Worm (Caenorhabditis elegans) whole organism, L2 larva: ENCODE results near the gene ztf-1.

Experiments used
- C34F6.9 ChIP-seq: fragments of 150-350 bp; optimal IDR thresholded peaks from 2 replicates; lab custom pipeline; 2014; ENCODE audit warnings: missing biosample characterization, missing genetic modification characterization
- F13H6.1 ChIP-seq: sonication (generic microtip); optimal IDR thresholded peaks from 2 replicates; lab custom pipeline; 2016; ENCODE audit warnings: missing genetic modification characterization, missing compliant biosample characterization
- R02D3.7 ChIP-seq: fragments of 150-350 bp; optimal IDR thresholded peaks from 2 replicates; lab custom pipeline; 2014; ENCODE audit warnings: missing biosample characterization, missing genetic modification characterization
- Y55F3AM.14 ChIP-seq: fragments of 200-800 bp; sonication (Bioruptor generic); optimal IDR thresholded peaks from 2 replicates; lab custom pipeline; 2018; ENCODE audit warnings: mild to moderate bottlenecking, missing genetic modification characterization, missing compliant biosample characterization
- ZK546.5 ChIP-seq: sonication (generic microtip); optimal IDR thresholded peaks from 2 replicates; lab custom pipeline; 2017; ENCODE audit warnings: missing biosample characterization, missing genetic modification characterization
- alr-1 ChIP-seq: fragments of 150-350 bp; optimal IDR thresholded peaks from 2 replicates; lab custom pipeline; 2014; ENCODE audit warnings: missing biosample characterization, missing genetic modification characterization
- aly-2 ChIP-seq: fragments of 150-350 bp; optimal IDR thresholded peaks from 2 replicates; lab custom pipeline; 2014; ENCODE audit warnings: missing biosample characterization, missing genetic modification characterization
- ama-1 ChIP-seq: fragments of 150-350 bp; optimal IDR thresholded peaks from 2 replicates; lab custom pipeline; 2018; ENCODE audit warnings: inconsistent platforms
- blmp-1 ChIP-seq: sonication (generic microtip); optimal IDR thresholded peaks from 2 replicates; lab custom pipeline; 2017; ENCODE audit warnings: missing genetic modification characterization, mild to moderate bottlenecking, missing compliant biosample characterization, antibody characterized with exemption, moderate library complexity; ENCODE audit not compliant: insufficient read depth
- ceh-16 ChIP-seq: fragments of 150-350 bp; optimal IDR thresholded peaks from 2 replicates; lab custom pipeline; 2014; ENCODE audit warnings: missing biosample characterization, missing genetic modification characterization
- ceh-82 ChIP-seq: fragments of 150-350 bp; optimal IDR thresholded peaks from 2 replicates; lab custom pipeline; 2014; ENCODE audit warnings: missing biosample characterization, missing genetic modification characterization
- crh-2 ChIP-seq: sonication (generic microtip); optimal IDR thresholded peaks from 2 replicates; lab custom pipeline; 2017; ENCODE audit warnings: missing biosample characterization, missing genetic modification characterization
- dmd-4 ChIP-seq: sonication (generic microtip); optimal IDR thresholded peaks from 2 replicates; lab custom pipeline; 2017; ENCODE audit warnings: missing biosample characterization, missing genetic modification characterization
- egl-27 ChIP-seq: sonication (generic microtip); optimal IDR thresholded peaks from 3 replicates; lab custom pipeline; 2017; ENCODE audit warnings: missing biosample characterization, missing genetic modification reagents, missing genetic modification characterization
- elt-3 ChIP-seq: sonication (generic microtip); optimal IDR thresholded peaks from 2 replicates; lab custom pipeline; 2017; ENCODE audit warnings: missing biosample characterization, missing genetic modification characterization
- fos-1 ChIP-seq: fragments of 150-350 bp; optimal IDR thresholded peaks from 2 replicates; lab custom pipeline; 2014; ENCODE audit warnings: missing biosample characterization, missing genetic modification characterization
- gmeb-1 ChIP-seq: fragments of 150-350 bp; optimal IDR thresholded peaks from 2 replicates; lab custom pipeline; 2014; ENCODE audit warnings: missing biosample characterization, missing genetic modification characterization
- lin-11 ChIP-seq: fragments of 150-350 bp; sonication (generic microtip); optimal IDR thresholded peaks from 2 replicates; lab custom pipeline; 2014; ENCODE audit warnings: missing biosample characterization, missing genetic modification characterization, inconsistent platforms, mixed read lengths
- lin-13 ChIP-seq: fragments of 150-350 bp; optimal IDR thresholded peaks from 2 replicates; lab custom pipeline; 2014; ENCODE audit warnings: missing biosample characterization, missing genetic modification reagents, missing genetic modification characterization
- lin-39 ChIP-seq: fragments of 150-350 bp; optimal IDR thresholded peaks from 2 replicates; lab custom pipeline; 2014; ENCODE audit warnings: missing biosample characterization, missing genetic modification reagents, missing genetic modification characterization
- lsy-2 ChIP-seq, 2 experiments: fragments of 150-350 bp in 1 of 2; sonication (generic microtip) in 1 of 2; optimal IDR thresholded peaks; 2 replicates each; lab custom pipeline; 2014 to 2017; ENCODE audit warnings: missing biosample characterization in 2 of 2, missing genetic modification characterization in 2 of 2
- mab-5 ChIP-seq: fragments of 150-350 bp; optimal IDR thresholded peaks from 2 replicates; lab custom pipeline; 2014; ENCODE audit warnings: missing biosample characterization, missing genetic modification characterization
- mbf-1 ChIP-seq: sonication (generic microtip); optimal IDR thresholded peaks from 2 replicates; lab custom pipeline; 2017; ENCODE audit warnings: missing biosample characterization, missing genetic modification characterization
- mdl-1 ChIP-seq, 2 experiments: fragments of 150-350 bp in 1 of 2; sonication (generic microtip) in 1 of 2; optimal IDR thresholded peaks; 2 replicates each; lab custom pipeline; 2017; ENCODE audit warnings: missing biosample characterization in 2 of 2, missing genetic modification characterization in 2 of 2
- nhr-10 ChIP-seq: sonication (generic microtip); optimal IDR thresholded peaks from 2 replicates; lab custom pipeline; 2017; ENCODE audit warnings: missing biosample characterization, missing genetic modification characterization
- nhr-11 ChIP-seq: fragments of 150-350 bp; optimal IDR thresholded peaks from 2 replicates; lab custom pipeline; 2014; ENCODE audit warnings: missing biosample characterization, missing genetic modification characterization
- nhr-12 ChIP-seq: fragments of 150-350 bp; optimal IDR thresholded peaks from 2 replicates; lab custom pipeline; 2014; ENCODE audit warnings: missing biosample characterization, missing genetic modification characterization
- nhr-129 ChIP-seq: fragments of 150-350 bp; optimal IDR thresholded peaks from 2 replicates; lab custom pipeline; 2014; ENCODE audit warnings: missing biosample characterization, missing genetic modification characterization
- nhr-21 ChIP-seq: fragments of 150-350 bp; optimal IDR thresholded peaks from 2 replicates; lab custom pipeline; 2014; ENCODE audit warnings: missing biosample characterization, missing genetic modification characterization
- nhr-23 ChIP-seq: fragments of 150-350 bp; optimal IDR thresholded peaks from 2 replicates; lab custom pipeline; 2014; ENCODE audit warnings: missing biosample characterization, missing genetic modification reagents, missing genetic modification characterization
- nhr-237 ChIP-seq: fragments of 150-350 bp; optimal IDR thresholded peaks from 2 replicates; lab custom pipeline; 2014; ENCODE audit warnings: missing biosample characterization, missing genetic modification characterization
- nhr-25 ChIP-seq: fragments of 150-350 bp; sonication (generic microtip); optimal IDR thresholded peaks from 3 replicates; lab custom pipeline; 2014; ENCODE audit warnings: missing biosample characterization, missing genetic modification characterization
- nhr-6 ChIP-seq: fragments of 150-350 bp; optimal IDR thresholded peaks from 2 replicates; lab custom pipeline; 2014; ENCODE audit warnings: missing biosample characterization, missing genetic modification characterization
- nhr-77 ChIP-seq: fragments of 150-350 bp; optimal IDR thresholded peaks from 2 replicates; lab custom pipeline; 2014; ENCODE audit warnings: missing biosample characterization, missing genetic modification characterization
- peb-1 ChIP-seq: fragments of 150-350 bp; optimal IDR thresholded peaks from 2 replicates; lab custom pipeline; 2014; ENCODE audit warnings: missing biosample characterization, missing genetic modification characterization
- sem-4 ChIP-seq: fragments of 150-350 bp; optimal IDR thresholded peaks from 2 replicates; lab custom pipeline; 2014; ENCODE audit warnings: missing biosample characterization, missing genetic modification reagents, missing genetic modification characterization
- skn-1 ChIP-seq: sonication (generic microtip); optimal IDR thresholded peaks from 2 replicates; lab custom pipeline; 2017; ENCODE audit warnings: missing biosample characterization, missing genetic modification characterization
- sma-3 ChIP-seq: sonication (generic microtip); optimal IDR thresholded peaks from 2 replicates; lab custom pipeline; 2016; ENCODE audit warnings: missing genetic modification reagents, missing genetic modification characterization, missing compliant biosample characterization
- sma-9 ChIP-seq, 2 experiments: fragments of 150-350 bp in 1 of 2; sonication (generic microtip) in 1 of 2; optimal IDR thresholded peaks; 2 replicates each; lab custom pipeline; 2014 to 2016; ENCODE audit warnings: missing genetic modification characterization in 2 of 2, mild to moderate bottlenecking in 1 of 2, missing biosample characterization in 1 of 2, missing compliant biosample characterization in 1 of 2, missing genetic modification reagents in 1 of 2, moderate library complexity in 1 of 2
- snpc-4 ChIP-seq: fragments of 150-350 bp; optimal IDR thresholded peaks from 2 replicates; lab custom pipeline; 2014; ENCODE audit warnings: missing biosample characterization, missing genetic modification characterization
- unc-39 ChIP-seq: fragments of 150-350 bp; optimal IDR thresholded peaks from 2 replicates; lab custom pipeline; 2014; ENCODE audit warnings: missing biosample characterization, missing genetic modification characterization
- unc-55 ChIP-seq: fragments of 150-350 bp; sonication (generic microtip); optimal IDR thresholded peaks from 3 replicates; lab custom pipeline; 2014; ENCODE audit warnings: missing biosample characterization, missing genetic modification reagents, missing genetic modification characterization
- unc-62 ChIP-seq: fragments of 150-350 bp; optimal IDR thresholded peaks from 2 replicates; lab custom pipeline; 2014; ENCODE audit warnings: missing biosample characterization, missing genetic modification reagents, missing genetic modification characterization
- zag-1 ChIP-seq: fragments of 150-350 bp; optimal IDR thresholded peaks from 2 replicates; lab custom pipeline; 2014; ENCODE audit warnings: missing biosample characterization, missing genetic modification characterization
- ztf-1 ChIP-seq: fragments of 200-800 bp; sonication (Bioruptor generic); conservative IDR thresholded peaks from 2 replicates; pipeline ENCODE4 v1.3.6; 2022; ENCODE audit warnings: missing genetic modification characterization, missing compliant biosample characterization
- ztf-11 ChIP-seq: sonication (generic microtip); optimal IDR thresholded peaks from 2 replicates; lab custom pipeline; 2017; ENCODE audit warnings: missing biosample characterization, missing genetic modification characterization
- ztf-4 ChIP-seq: fragments of 150-350 bp; optimal IDR thresholded peaks from 2 replicates; lab custom pipeline; 2014; ENCODE audit warnings: missing biosample characterization, missing genetic modification characterization

The ztf-1 gene

DNA sequence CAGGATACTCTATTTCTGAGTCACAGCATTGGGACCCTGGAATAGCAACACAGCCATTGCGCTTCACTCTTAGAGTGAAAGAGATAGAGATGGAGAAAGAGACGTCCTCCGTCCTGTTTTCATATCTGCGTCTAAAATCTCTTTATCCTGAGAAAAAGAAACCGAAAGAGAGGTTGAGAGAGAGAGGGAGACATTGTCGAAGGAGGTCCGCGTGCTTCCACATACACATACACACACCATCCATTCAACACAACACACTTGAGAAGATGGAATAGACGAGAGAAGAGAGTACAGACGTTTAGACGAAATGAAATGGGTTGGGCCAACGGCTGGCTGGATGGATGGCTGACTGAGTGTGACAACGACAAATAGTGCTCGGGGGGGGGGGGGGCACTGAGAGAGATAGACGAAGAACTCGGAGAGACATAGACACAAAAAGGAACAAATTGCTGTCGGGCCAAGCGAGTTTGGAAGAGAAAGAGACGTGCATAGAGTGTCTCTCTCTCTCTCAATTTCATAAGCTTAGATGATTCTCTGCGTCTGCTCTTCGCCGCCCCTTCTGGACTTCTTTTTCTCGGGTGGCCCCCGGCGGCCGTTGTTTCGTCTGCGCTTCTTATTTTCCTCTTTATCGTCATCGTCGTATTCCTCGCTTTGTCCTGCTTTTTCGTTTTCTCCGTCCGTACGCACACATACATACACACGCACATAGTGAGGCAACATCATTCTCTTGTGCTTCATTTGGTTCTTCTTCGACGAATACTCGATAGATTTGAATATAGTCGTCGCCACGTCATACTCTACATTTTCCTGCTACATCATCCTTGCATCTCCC lies 8.0 kb upstream of the ztf-1 start, which contains the start of gene F54F2.6 (continued):
- no peak for TF ChIP-seq ztf-1 (GFP tag; lab: Robert Waterston, UW)
- TF ChIP-seq peb-1 (tag; lab: Kevin White, UChicago): no peak
- peak; percentile 59 to 92 for TF ChIP-seq lsy-2 (tag; optimal IDR thresholded peaks at IDR 0.05; lab: Kevin White, UChicago)
- peak; percentile 81 for TF ChIP-seq nhr-25 (tag; lab: Kevin White, UChicago)
- TF ChIP-seq nhr-129: peak; percentile 95
- peak; percentile 96 for TF ChIP-seq C34F6.9 (tag; lab: Kevin White, UChicago)
- TF ChIP-seq aly-2: no peak
- TF ChIP-seq nhr-77 (tag; lab: Kevin White, UChicago): no peak
- peak; percentile 94 for TF ChIP-seq mab-5 (tag; lab: Kevin White, UChicago)
- peak; percentile 82 for TF ChIP-seq lin-13 (GFP tag; lab: Kevin White, UChicago)
- TF ChIP-seq nhr-6: peak; percentile 96
- peak; percentile 64 for TF ChIP-seq gmeb-1
- TF ChIP-seq dmd-4 (tag; lab: Kevin White, UChicago): no peak
- peak; percentile 96 for TF ChIP-seq sma-9 (GFP tag; optimal IDR thresholded peaks at IDR 0.05; lab: Kevin White, UChicago)
- TF ChIP-seq sma-9 (tag; optimal IDR thresholded peaks at IDR 0.05; lab: Kevin White, UChicago): no peak
- TF ChIP-seq ceh-82 (tag; lab: Kevin White, UChicago): no peak

DNA sequence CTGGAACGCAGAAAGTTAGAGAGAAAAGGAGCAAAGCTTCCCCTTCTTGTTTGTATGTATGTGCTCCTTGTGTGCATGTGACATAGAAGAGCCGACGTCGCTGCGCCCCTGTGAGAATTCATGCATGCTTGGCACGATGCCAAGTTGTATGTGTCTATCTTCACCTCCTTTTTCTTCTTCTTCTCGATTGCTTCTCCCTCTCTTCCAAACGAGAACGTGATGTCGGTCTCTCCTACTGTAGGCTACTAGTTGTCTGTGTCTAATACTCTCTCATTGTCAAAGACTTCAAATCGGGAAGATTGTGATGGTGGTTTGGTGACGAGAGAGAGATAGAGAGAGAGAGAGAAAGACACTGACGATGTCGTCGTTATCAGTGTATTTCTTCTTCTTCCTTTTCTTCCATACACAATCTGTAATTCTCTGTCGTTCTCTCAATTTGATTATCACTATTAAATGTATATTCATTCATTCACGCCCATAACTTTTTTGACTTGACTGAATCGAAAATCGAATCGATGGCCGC lies 5.1 kb upstream of the ztf-1 start:
- TF ChIP-seq F13H6.1: peak; percentile 91
- peak; percentile 92 for TF ChIP-seq nhr-6
- peak; percentile 81 to 93 for TF ChIP-seq mdl-1 (tag; optimal IDR thresholded peaks at IDR 0.05; lab: Kevin White, UChicago)
- peak; percentile 79 for TF ChIP-seq lin-11
- TF ChIP-seq egl-27 (tag; lab: Kevin White, UChicago): peak; percentile 95
- peak; percentile 83 for TF ChIP-seq blmp-1 (tag; lab: Kevin White, UChicago)
- no peak for TF ChIP-seq ztf-11 (tag; lab: Kevin White, UChicago)
- no peak for TF ChIP-seq nhr-77 (tag; lab: Kevin White, UChicago)
- peak; percentile 49 for TF ChIP-seq skn-1
- TF ChIP-seq elt-3: no peak
- TF ChIP-seq ama-1 (lab: Kevin White, UChicago): no peak
- TF ChIP-seq peb-1 (tag; lab: Kevin White, UChicago): no peak
- TF ChIP-seq gmeb-1: peak; percentile 69
- peak; percentile 83 for TF ChIP-seq ztf-4 (tag; lab: Kevin White, UChicago)
- peak; percentile 84 for TF ChIP-seq sem-4 (tag; lab: Kevin White, UChicago)
- no peak for TF ChIP-seq dmd-4 (tag; lab: Kevin White, UChicago)
- peak; percentile 90 for TF ChIP-seq Y55F3AM.14 (GFP tag; lab: Kevin White, UChicago)
- peak; percentile 6 for TF ChIP-seq ceh-16 (tag; lab: Kevin White, UChicago)
- TF ChIP-seq nhr-23: no peak
- no peak for TF ChIP-seq ztf-1 (GFP tag; lab: Robert Waterston, UW)
- peak; percentile 78 for TF ChIP-seq lin-13 (GFP tag; lab: Kevin White, UChicago)
- TF ChIP-seq unc-62 (GFP tag; lab: Kevin White, UChicago): peak; percentile 59
- TF ChIP-seq C34F6.9 (tag; lab: Kevin White, UChicago): peak; percentile 95
- TF ChIP-seq alr-1 (tag; lab: Kevin White, UChicago): peak; percentile 60
- TF ChIP-seq nhr-10 (tag; lab: Kevin White, UChicago): no peak
- peak; percentile 97 for TF ChIP-seq nhr-129
- peak; percentile 81 for TF ChIP-seq mab-5 (tag; lab: Kevin White, UChicago)
- TF ChIP-seq unc-39 (tag; lab: Kevin White, UChicago): no peak
- TF ChIP-seq lsy-2 (tag; optimal IDR thresholded peaks at IDR 0.05; lab: Kevin White, UChicago): peak; percentile 69 to 95
- peak; percentile 42 for TF ChIP-seq ceh-82 (tag; lab: Kevin White, UChicago)
- TF ChIP-seq lin-39: no peak
- peak; percentile 91 for TF ChIP-seq sma-3 (GFP tag; lab: Kevin White, UChicago)
- no peak for TF ChIP-seq aly-2
- peak; percentile 80 for TF ChIP-seq zag-1 (tag; lab: Kevin White, UChicago)
- peak; percentile 98 for TF ChIP-seq fos-1 (tag; lab: Kevin White, UChicago)
- peak; percentile 97 for TF ChIP-seq crh-2 (tag; lab: Kevin White, UChicago)
- TF ChIP-seq nhr-237 (tag; lab: Kevin White, UChicago): no peak
- peak; percentile 1 for TF ChIP-seq ZK546.5 (tag; lab: Kevin White, UChicago)
- TF ChIP-seq nhr-12: no peak
- peak; percentile 81 for TF ChIP-seq unc-55 (GFP tag; lab: Kevin White, UChicago)
- peak; percentile 93 for TF ChIP-seq nhr-21
- TF ChIP-seq R02D3.7 (tag; lab: Kevin White, UChicago): no peak
- TF ChIP-seq snpc-4 (tag; lab: Kevin White, UChicago): peak; percentile 13
- peak; percentile 90 for TF ChIP-seq nhr-25 (tag; lab: Kevin White, UChicago)
- peak; percentile 96 for TF ChIP-seq sma-9 (GFP tag; optimal IDR thresholded peaks at IDR 0.05; lab: Kevin White, UChicago)
- no peak for TF ChIP-seq sma-9 (tag; optimal IDR thresholded peaks at IDR 0.05; lab: Kevin White, UChicago)
- TF ChIP-seq mbf-1 (tag; lab: Kevin White, UChicago): no peak
- no peak for TF ChIP-seq nhr-11 (tag; lab: Kevin White, UChicago)
